Worm (Caenorhabditis elegans): ENCODE results near the gene nhr-21.

DNA sequence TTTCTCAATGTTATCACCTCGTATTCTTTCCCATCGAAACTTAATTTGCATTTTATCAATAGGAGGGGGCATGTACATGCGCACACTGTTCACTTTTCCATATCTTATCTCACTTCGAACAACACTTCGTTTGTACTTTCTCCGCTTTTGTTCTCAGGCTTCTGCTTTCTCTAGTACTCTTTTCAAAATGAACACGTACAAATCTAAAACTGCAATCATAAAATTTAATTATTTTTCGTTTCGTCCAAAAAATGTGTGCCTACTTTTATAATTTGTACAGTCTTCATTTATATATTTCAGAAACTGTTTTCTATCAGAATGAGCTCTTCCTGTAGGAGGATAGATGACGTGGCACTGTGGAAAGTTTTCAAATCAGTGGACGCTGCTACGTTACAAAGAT, 59.7 kb downstream of the nhr-21 start, which contains the start of gene C07D10.1:
- TF ChIP-seq elt-3 (tag; optimal IDR thresholded peaks at IDR 0.05) (no peak), nhr-77 (tag; optimal IDR thresholded peaks at IDR 0.05) (no peak), tbx-2 (tag; optimal IDR thresholded peaks at IDR 0.05) (no peak), unc-62 (GFP tag; optimal IDR thresholded peaks at IDR 0.05) (no peak), lin-15B (tag; optimal IDR thresholded peaks at IDR 0.05) (no peak), nhr-76 (tag; optimal IDR thresholded peaks at IDR 0.05) (no peak), ceh-16 (tag; optimal IDR thresholded peaks at IDR 0.05) (no peak), nhr-237 (tag; optimal IDR thresholded peaks at IDR 0.05) (no peak), ceh-82 (tag; optimal IDR thresholded peaks at IDR 0.05) (no peak), fkh-2 (tag; optimal IDR thresholded peaks at IDR 0.05) (no peak), fkh-10 (GFP tag; optimal IDR thresholded peaks at IDR 0.05) (no peak), mdl-1 (tag; optimal IDR thresholded peaks at IDR 0.05) (no peak), nhr-11 (tag; optimal IDR thresholded peaks at IDR 0.05) (no peak), nhr-28 (tag; optimal IDR thresholded peaks at IDR 0.05) (no peak)

Data from whole organism, L3 larva.